Worm (Caenorhabditis elegans) whole organism, L4/young adult: ENCODE results near the gene F57G4.10.

Source experiments
- W03F9.2 ChIP-seq: fragments of 150-350 bp; optimal IDR thresholded peaks from 2 replicates; lab custom pipeline; 2014; ENCODE audit warnings: missing biosample characterization, missing genetic modification characterization
- dao-5 ChIP-seq: sonication (generic microtip); optimal IDR thresholded peaks from 2 replicates; lab custom pipeline; 2016; ENCODE audit warnings: missing genotype, missing genetic modification characterization, moderate library complexity, missing compliant biosample characterization
- him-1 ChIP-seq: sonication (generic microtip); optimal IDR thresholded peaks from 2 replicates; lab custom pipeline; 2016; ENCODE audit warnings: missing genotype, missing genetic modification reagents, missing genetic modification characterization, missing compliant biosample characterization

DNA sequence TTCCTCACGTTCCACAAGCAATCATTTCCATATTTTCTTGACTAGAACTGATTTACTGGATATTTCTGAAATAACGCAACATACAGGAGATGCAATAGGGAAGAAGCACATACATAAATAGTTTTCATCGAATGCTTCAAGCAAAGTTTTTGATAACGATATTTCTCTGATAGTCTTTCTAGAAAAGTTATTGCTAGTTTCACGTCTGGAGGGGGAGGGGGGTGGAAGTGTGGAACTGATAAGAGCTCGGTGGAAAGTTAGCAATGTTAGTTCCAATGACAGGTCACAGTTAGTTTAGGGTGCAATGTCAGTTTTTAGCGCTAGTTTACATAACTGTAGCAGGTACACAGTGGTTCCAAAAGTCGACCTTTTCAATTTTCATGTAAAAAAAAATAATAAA is 11.9 kb upstream of the F57G4.10 start, which contains the start of gene Y6G8.6:
- TF ChIP-seq dao-5 (no peak), W03F9.2 (tag; lab: Kevin White, UChicago) (no peak), him-1 (tag; lab: Kevin White, UChicago) (no peak)
